Fruit fly (Drosophila melanogaster) whole organism, adult: ENCODE measurements around the gene CG14573.

Source experiments
- CG11617 ChIP-seq: fragments of 200-800 bp; sonication (Bioruptor generic); optimal IDR thresholded peaks from 2 replicates; lab custom pipeline; 2017; ENCODE audit warnings: mild to moderate bottlenecking, missing biosample characterization, missing genetic modification reagents, missing genetic modification characterization
- CG12768 ChIP-seq: fragments of 200-800 bp; sonication (Bioruptor generic); optimal IDR thresholded peaks from 2 replicates; lab custom pipeline; 2017; ENCODE audit warnings: missing biosample characterization, missing genetic modification characterization, mild to moderate bottlenecking, moderate library complexity, missing genetic modification reagents
- CG1620 ChIP-seq: fragments of 200-800 bp; sonication (Bioruptor generic); optimal IDR thresholded peaks from 2 replicates; lab custom pipeline; 2016; ENCODE audit warnings: missing biosample characterization, missing genetic modification characterization
- Crg-1 ChIP-seq: fragments of 200-800 bp; sonication (Bioruptor generic); optimal IDR thresholded peaks from 2 replicates; lab custom pipeline; 2016; ENCODE audit warnings: missing biosample characterization, missing genetic modification characterization
- cic ChIP-seq: fragments of 200-800 bp; sonication (Bioruptor generic); optimal IDR thresholded peaks from 2 replicates; lab custom pipeline; 2017; ENCODE audit warnings: missing biosample characterization, mild to moderate bottlenecking, missing genetic modification characterization, moderate library complexity
- kay ChIP-seq: fragments of 200-800 bp; sonication (Bioruptor generic); peaks from one replicate; lab custom pipeline; 2016; ENCODE audit warnings: missing biosample characterization, missing genetic modification characterization, borderline replicate concordance
- toe ChIP-seq: fragments of 200-800 bp; sonication (Bioruptor generic); optimal IDR thresholded peaks from 2 replicates; lab custom pipeline; 2016; ENCODE audit warnings: missing biosample characterization, missing genetic modification characterization

- TF ChIP-seq CG11617 (GFP tag; lab: Kevin White, UChicago): no peak
- TF ChIP-seq CG12768 (GFP tag; lab: Kevin White, UChicago): no peak
- TF ChIP-seq CG1620 (GFP tag; lab: Kevin White, UChicago): no peak
- TF ChIP-seq kay (GFP tag; lab: Kevin White, UChicago): no peak
- no peak for TF ChIP-seq cic (GFP tag; lab: Kevin White, UChicago)
- TF ChIP-seq Crg-1 (GFP tag; lab: Kevin White, UChicago): no peak
- TF ChIP-seq toe (GFP tag; lab: Kevin White, UChicago): no peak
These were observed 4.5 kb downstream of the CG14573 start, which contains the start of gene CG14567 for dm6 chr3L:21738175-21739016.
